1 fruit fly cellular context compared by ENCODE assay signal in the genomic region with DNA sequence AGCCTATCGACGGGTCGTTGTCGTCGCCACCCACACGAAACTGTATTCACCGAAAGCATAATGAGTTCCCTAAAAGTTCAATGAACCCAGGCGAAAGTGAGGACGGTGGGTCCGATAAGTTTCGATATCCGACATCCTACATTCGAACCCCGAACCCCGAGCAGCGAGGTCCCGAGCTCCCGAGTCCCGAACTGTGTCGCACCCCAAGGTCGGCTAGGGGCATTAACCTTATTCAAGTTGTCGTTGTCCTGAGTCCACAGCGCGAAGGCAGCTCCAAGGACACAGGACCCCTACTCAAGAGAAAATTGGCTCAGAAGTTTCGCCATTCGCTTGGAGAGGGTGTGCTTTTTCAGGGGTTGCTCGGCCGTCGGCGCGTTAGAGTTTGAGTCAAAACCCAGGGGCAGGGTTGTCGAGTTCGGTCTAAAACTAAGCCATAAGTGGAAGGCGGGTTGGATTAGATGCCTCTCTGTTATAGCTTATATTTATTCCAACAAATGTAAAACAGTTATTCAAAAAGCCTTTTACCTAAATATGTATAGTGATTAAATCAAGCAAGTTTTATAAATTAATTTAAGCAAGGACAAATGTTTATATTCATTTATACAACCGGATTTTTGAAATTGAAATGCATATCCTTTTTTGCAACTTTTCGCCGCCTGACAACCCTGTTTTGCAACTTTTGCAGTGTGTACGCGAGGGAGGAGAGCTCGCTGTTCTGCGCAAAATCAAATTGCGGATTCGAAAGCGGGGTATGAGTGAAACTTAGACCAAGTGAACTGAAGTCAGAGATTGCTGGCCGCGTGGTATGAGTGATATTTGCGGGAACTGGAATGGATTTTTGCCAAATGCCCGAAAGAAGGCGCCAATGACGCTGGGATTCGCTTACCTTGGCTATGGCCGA.
A peak's percentile ranks its signal among the peaks of the same experiment; 100 is the strongest.
TF ChIP-seq lines count a peak whose summit lies in the region.

No protein-coding gene starts in this region.

TF ChIP-seq in whole organism, embryonic, 481 proteins besides CTCF, POLR2A, EP300 and RAD21 (continued from another document and continues in another):
- TF ChIP-seq CG14441 (GFP tag; IDR thresholded peaks at IDR 0.05; lab: Robert Waterston, UW) (peak; percentile 57), dimm (GFP tag; IDR thresholded peaks at IDR 0.05; lab: Robert Waterston, UW) (0 out of 2 replicates have a peak, but pooled peaks have one; percentile 16), gsb (GFP tag; IDR thresholded peaks at IDR 0.05; lab: Robert Waterston, UW) (peak; percentile 30; the same call in 1 of the 2 replicates), tap (tag; optimal IDR thresholded peaks at IDR 0.05; lab: Kevin White, UChicago) (peak; percentile 71), CG13624 (GFP tag; optimal IDR thresholded peaks at IDR 0.05; lab: Kevin White, UChicago) (peak; percentile 60), CG12659 (GFP tag; optimal IDR thresholded peaks at IDR 0.05; lab: Kevin White, UChicago) (peak; percentile 78), CG42726 (GFP tag; IDR thresholded peaks at IDR 0.05; lab: Robert Waterston, UW; ENCODE audit: partially characterized antibody) (no peak), CG15696 (tag; optimal IDR thresholded peaks at IDR 0.05; lab: Kevin White, UChicago) (peak; percentile 4), onecut (GFP tag; IDR thresholded peaks at IDR 0.05; lab: Robert Waterston, UW) (peak; percentile 59), Med (GFP tag; lab: Kevin White, UChicago) (peak; percentile 88), sima (GFP tag; optimal IDR thresholded peaks at IDR 0.05; lab: Kevin White, UChicago) (no peak), CG2889 (GFP tag; IDR thresholded peaks at IDR 0.05; lab: Robert Waterston, UW) (no peak), CG6654 (GFP tag; optimal IDR thresholded peaks at IDR 0.05; lab: Kevin White, UChicago) (peak; percentile 29), Meics (GFP tag; optimal IDR thresholded peaks at IDR 0.05; lab: Kevin White, UChicago) (peak; percentile 82), CG5953 (GFP tag; IDR thresholded peaks at IDR 0.05; lab: Robert Waterston, UW) (no peak), NC2β (GFP tag; optimal IDR thresholded peaks at IDR 0.05; lab: Kevin White, UChicago) (no peak), CG13894 (tag; optimal IDR thresholded peaks at IDR 0.05; lab: Kevin White, UChicago) (peak; percentile 88), cato (GFP tag; optimal IDR thresholded peaks at IDR 0.05; lab: Kevin White, UChicago; ENCODE audit: borderline replicate concordance) (no peak), Oaz (GFP tag; IDR thresholded peaks at IDR 0.05; lab: Robert Waterston, UW) (peak; percentile 48; the same call in 1 of the 2 replicates), CG4404 (GFP tag; IDR thresholded peaks at IDR 0.05; lab: Robert Waterston, UW) (no peak), CG10979 (tag; optimal IDR thresholded peaks at IDR 0.05; lab: Kevin White, UChicago) (peak; percentile 56), CG8281 (tag; optimal IDR thresholded peaks at IDR 0.05; lab: Kevin White, UChicago) (peak; percentile 31), gcm (GFP tag; optimal IDR thresholded peaks at IDR 0.05; lab: Kevin White, UChicago) (peak; percentile 55), sug (tag; optimal IDR thresholded peaks at IDR 0.05; lab: Kevin White, UChicago) (peak; percentile 87), CG30403 (GFP tag; optimal IDR thresholded peaks at IDR 0.05; lab: Kevin White, UChicago) (peak; percentile 77), CG8478 (optimal IDR thresholded peaks at IDR 0.05; lab: Kevin White, UChicago) (no peak), jumu (GFP tag; optimal IDR thresholded peaks at IDR 0.05; lab: Kevin White, UChicago) (peak; percentile 46), CG7839 (tag; optimal IDR thresholded peaks at IDR 0.05; lab: Kevin White, UChicago) (peak; percentile 81), CG10654 (GFP tag; optimal IDR thresholded peaks at IDR 0.05; lab: Kevin White, UChicago) (peak; percentile 35), Drgx (GFP tag; IDR thresholded peaks at IDR 0.05; lab: Robert Waterston, UW) (peak; percentile 20; the same call in 1 of the 2 replicates), Sox102F (GFP tag; optimal IDR thresholded peaks at IDR 0.05; lab: Kevin White, UChicago) (peak; percentile 55), Hr3 (GFP tag; optimal IDR thresholded peaks at IDR 0.05; lab: Kevin White, UChicago) (peak; percentile 20), run (tag; optimal IDR thresholded peaks at IDR 0.05; lab: Kevin White, UChicago) (peak; percentile 50), kah (GFP tag; optimal IDR thresholded peaks at IDR 0.05; lab: Kevin White, UChicago) (peak; percentile 28), hb (GFP tag; IDR thresholded peaks at IDR 0.05; lab: Robert Waterston, UW; ENCODE audit: partially characterized antibody) (no peak), CG7556 (GFP tag; optimal IDR thresholded peaks at IDR 0.05; lab: Kevin White, UChicago) (peak; percentile 92), hbn (GFP tag; IDR thresholded peaks at IDR 0.05; lab: Robert Waterston, UW; ENCODE audit: partially characterized antibody) (no peak), MESR4 (GFP tag; optimal IDR thresholded peaks at IDR 0.05; lab: Kevin White, UChicago) (no peak), CG14710 (tag; optimal IDR thresholded peaks at IDR 0.05; lab: Kevin White, UChicago) (peak; percentile 27), Dref (GFP tag; IDR thresholded peaks at IDR 0.05; lab: Robert Waterston, UW) (no peak), corto (GFP tag; optimal IDR thresholded peaks at IDR 0.05; lab: Kevin White, UChicago) (no peak), CG2712 (tag; optimal IDR thresholded peaks at IDR 0.05; lab: Kevin White, UChicago) (peak; percentile 69), CG10431 (GFP tag; optimal IDR thresholded peaks at IDR 0.05; lab: Kevin White, UChicago) (no peak), CG18619 (GFP tag; optimal IDR thresholded peaks at IDR 0.05; lab: Kevin White, UChicago) (peak; percentile 72), D19B (GFP tag; optimal IDR thresholded peaks at IDR 0.05; lab: Kevin White, UChicago) (peak; percentile 72), emc (GFP tag; optimal IDR thresholded peaks at IDR 0.05; lab: Kevin White, UChicago) (no peak), chn (GFP tag; optimal IDR thresholded peaks at IDR 0.05; lab: Kevin White, UChicago) (peak; percentile 39), prd (optimal IDR thresholded peaks at IDR 0.05; lab: Kevin White, UChicago) (no peak), prd (GFP tag; IDR thresholded peaks at IDR 0.05; lab: Robert Waterston, UW) (no peak; the same call in 1 of the 3 replicates), grn (GFP tag; optimal IDR thresholded peaks at IDR 0.05; lab: Kevin White, UChicago) (no peak), CG32767 (GFP tag; IDR thresholded peaks at IDR 0.05; lab: Robert Waterston, UW) (no peak; the same call in 1 of the 2 replicates), NfI (GFP tag; optimal IDR thresholded peaks at IDR 0.05; lab: Kevin White, UChicago) (peak; percentile 72), CG15073 (GFP tag; optimal IDR thresholded peaks at IDR 0.05; lab: Kevin White, UChicago) (no peak), CG6272 (GFP tag; IDR thresholded peaks at IDR 0.05; lab: Robert Waterston, UW) (no peak), HLH3B (GFP tag; IDR thresholded peaks at IDR 0.05; lab: Robert Waterston, UW) (peak; percentile 57; the same call in 1 of the 2 replicates), sens (GFP tag; lab: Kevin White, UChicago) (peak; percentile 82), nmo (GFP tag; optimal IDR thresholded peaks at IDR 0.05; lab: Kevin White, UChicago) (peak; percentile 56), HmgZ (tag; optimal IDR thresholded peaks at IDR 0.05; lab: Kevin White, UChicago) (peak; percentile 72), CG12391 (tag; optimal IDR thresholded peaks at IDR 0.05; lab: Kevin White, UChicago) (peak; percentile 71), CG3281 (GFP tag; optimal IDR thresholded peaks at IDR 0.05; lab: Kevin White, UChicago) (peak; percentile 86), Mad (GFP tag; optimal IDR thresholded peaks at IDR 0.05; lab: Kevin White, UChicago) (no peak), Dek (tag; optimal IDR thresholded peaks at IDR 0.05; lab: Kevin White, UChicago) (peak; percentile 68), en (GFP tag; optimal IDR thresholded peaks at IDR 0.05; lab: Kevin White, UChicago) (no peak), CG14965 (GFP tag; optimal IDR thresholded peaks at IDR 0.05; lab: Kevin White, UChicago; ENCODE audit: borderline replicate concordance) (no peak), H15 (GFP tag; IDR thresholded peaks at IDR 0.05; lab: Robert Waterston, UW) (no peak), CG17829 (tag; optimal IDR thresholded peaks at IDR 0.05; lab: Kevin White, UChicago) (peak; percentile 42), bowl (GFP tag; IDR thresholded peaks at IDR 0.05; lab: Robert Waterston, UW) (no peak), CG9797 (GFP tag; optimal IDR thresholded peaks at IDR 0.05; lab: Kevin White, UChicago) (no peak), CoRest (tag; optimal IDR thresholded peaks at IDR 0.05; lab: Kevin White, UChicago) (peak; percentile 79), MBD-R2 (GFP tag; IDR thresholded peaks at IDR 0.05; lab: Robert Waterston, UW) (no peak; the same call in 1 of the 2 replicates), Hsf (GFP tag; optimal IDR thresholded peaks at IDR 0.05; lab: Kevin White, UChicago) (peak; percentile 65), Xbp1 (GFP tag; optimal IDR thresholded peaks at IDR 0.05; lab: Kevin White, UChicago) (peak; percentile 61), CG3847 (GFP tag; IDR thresholded peaks at IDR 0.05; lab: Robert Waterston, UW) (peak; percentile 58; the same call in 1 of the 2 replicates), lmd (GFP tag; IDR thresholded peaks at IDR 0.05; lab: Robert Waterston, UW) (peak; percentile 74), CG12236 (GFP tag; optimal IDR thresholded peaks at IDR 0.05; lab: Kevin White, UChicago) (no peak), Neu2 (GFP tag; optimal IDR thresholded peaks at IDR 0.05; lab: Kevin White, UChicago; ENCODE audit: borderline replicate concordance) (no peak), ci (GFP tag; IDR thresholded peaks at IDR 0.05; lab: Robert Waterston, UW) (peak; percentile 34; the same call in 1 of the 3 replicates), Dp (GFP tag; optimal IDR thresholded peaks at IDR 0.05; lab: Kevin White, UChicago) (no peak), Aef1 (GFP tag; IDR thresholded peaks at IDR 0.05; lab: Robert Waterston, UW) (peak; percentile 27; the same call in 1 of the 3 replicates), pros (GFP tag; optimal IDR thresholded peaks at IDR 0.05; lab: Kevin White, UChicago) (no peak), CG4617 (GFP tag; optimal IDR thresholded peaks at IDR 0.05; lab: Kevin White, UChicago; ENCODE audit: borderline replicate concordance) (no peak), trh (GFP tag; optimal IDR thresholded peaks at IDR 0.05; lab: Kevin White, UChicago) (no peak), CG14667 (GFP tag; IDR thresholded peaks at IDR 0.05; lab: Robert Waterston, UW) (no peak), zen (tag; optimal IDR thresholded peaks at IDR 0.05; lab: Kevin White, UChicago) (no peak), eve (GFP tag; optimal IDR thresholded peaks at IDR 0.05; lab: Kevin White, UChicago) (peak in 1 of 2 experiments; percentile 82), fd64A (GFP tag; optimal IDR thresholded peaks at IDR 0.05; lab: Kevin White, UChicago) (no peak), stc (GFP tag; IDR thresholded peaks at IDR 0.05; lab: Robert Waterston, UW) (peak; percentile 77), CG5245 (GFP tag; optimal IDR thresholded peaks at IDR 0.05; lab: Kevin White, UChicago) (no peak), CG34422 (GFP tag; IDR thresholded peaks at IDR 0.05; lab: Robert Waterston, UW) (peak; percentile 49; the same call in 1 of the 3 replicates), CG3065 (GFP tag; optimal IDR thresholded peaks at IDR 0.05; lab: Kevin White, UChicago) (no peak), vfl (GFP tag; optimal IDR thresholded peaks at IDR 0.05; lab: Kevin White, UChicago) (peak; percentile 27), CG32772 (GFP tag; IDR thresholded peaks at IDR 0.05; lab: Robert Waterston, UW) (peak; percentile 45; the same call in 1 of the 2 replicates), CG16863 (GFP tag; optimal IDR thresholded peaks at IDR 0.05; lab: Kevin White, UChicago) (peak; percentile 47), bcd (GFP tag; optimal IDR thresholded peaks at IDR 0.05; lab: Kevin White, UChicago) (peak; percentile 69), tgo (GFP tag; IDR thresholded peaks at IDR 0.05; lab: Robert Waterston, UW) (peak; percentile 66; the same call in 2 of the 3 replicates), z (GFP tag; IDR thresholded peaks at IDR 0.05; lab: Robert Waterston, UW) (peak; percentile 82; the same call in 2 of the 3 replicates), CG8089 (GFP tag; optimal IDR thresholded peaks at IDR 0.05; lab: Kevin White, UChicago) (no peak), TFAM (GFP tag; optimal IDR thresholded peaks at IDR 0.05; lab: Kevin White, UChicago) (no peak), Camta (GFP tag; optimal IDR thresholded peaks at IDR 0.05; lab: Kevin White, UChicago) (no peak), Ets65A (GFP tag; lab: Kevin White, UChicago) (no peak), CG14050 (GFP tag; IDR thresholded peaks at IDR 0.05; lab: Robert Waterston, UW) (no peak; the same call in 2 of the 3 replicates), jigr1 (GFP tag; IDR thresholded peaks at IDR 0.05; lab: Robert Waterston, UW) (no peak), Poxn (GFP tag; IDR thresholded peaks at IDR 0.05; lab: Robert Waterston, UW) (no peak), tup (GFP tag; optimal IDR thresholded peaks at IDR 0.05; lab: Kevin White, UChicago) (peak; percentile 52), Usf (GFP tag; optimal IDR thresholded peaks at IDR 0.05; lab: Kevin White, UChicago) (peak; percentile 3), twi (tag; optimal IDR thresholded peaks at IDR 0.05; lab: Kevin White, UChicago) (peak; percentile 6), croc (GFP tag; conservative IDR thresholded peaks at IDR 0.05; lab: Robert Waterston, UW) (peak; percentile 45), Nf-YB (GFP tag; optimal IDR thresholded peaks at IDR 0.05; lab: Kevin White, UChicago) (peak; percentile 40), Ptx1 (GFP tag; IDR thresholded peaks at IDR 0.05; lab: Robert Waterston, UW) (peak; percentile 73), Mrtf (GFP tag; IDR thresholded peaks at IDR 0.05; lab: Robert Waterston, UW) (peak; percentile 46; the same call in 1 of the 3 replicates), CG13287 (GFP tag; IDR thresholded peaks at IDR 0.05; lab: Robert Waterston, UW; ENCODE audit: partially characterized antibody) (no peak), chm (GFP tag; IDR thresholded peaks at IDR 0.05; lab: Robert Waterston, UW) (peak; percentile 37; the same call in 1 of the 2 replicates), CG15269 (tag; optimal IDR thresholded peaks at IDR 0.05; lab: Kevin White, UChicago) (peak; percentile 79), CG3407 (GFP tag; optimal IDR thresholded peaks at IDR 0.05; lab: Kevin White, UChicago) (peak; percentile 14), slou (GFP tag; optimal IDR thresholded peaks at IDR 0.05; lab: Kevin White, UChicago) (no peak), D19A (tag; optimal IDR thresholded peaks at IDR 0.05; lab: Kevin White, UChicago) (peak; percentile 65), Dll (GFP tag; IDR thresholded peaks at IDR 0.05; lab: Robert Waterston, UW; ENCODE audit: partially characterized antibody) (no peak), wdn (GFP tag; IDR thresholded peaks at IDR 0.05; lab: Robert Waterston, UW) (0 out of 2 replicates have a peak, but pooled peaks have one; percentile 28), br (optimal IDR thresholded peaks at IDR 0.05; lab: Kevin White, UChicago) (no peak)
